Worm (Caenorhabditis elegans) whole organism, L4 larva: ENCODE results near the gene K08E4.7.

ENCODE experiments used
- R02D3.7 ChIP-seq: fragments of 150-350 bp; sonication (generic microtip); optimal IDR thresholded peaks from 3 replicates; lab custom pipeline; 2014; ENCODE audit warnings: missing biosample characterization, missing genetic modification characterization
- ama-1 ChIP-seq: fragments of 150-350 bp; optimal IDR thresholded peaks from 2 replicates; lab custom pipeline; 2014; ENCODE audit warnings: inconsistent platforms, mixed read lengths
- ceh-82 ChIP-seq: sonication (generic microtip); optimal IDR thresholded peaks from 2 replicates; lab custom pipeline; 2017; ENCODE audit warnings: missing biosample characterization, missing genetic modification characterization
- egl-43 ChIP-seq: fragments of 200-800 bp; sonication (Bioruptor generic); IDR thresholded peaks from 2 replicates; pipeline ENCODE4 v1.3.6; 2022; ENCODE audit warnings: missing genetic modification reagents, missing genetic modification characterization, missing compliant biosample characterization
- hmg-1.1 ChIP-seq: fragments of 200-800 bp; sonication (Bioruptor generic); IDR thresholded peaks from 2 replicates; pipeline ENCODE4 v1.3.6; 2022; ENCODE audit warnings: missing genetic modification reagents, missing genetic modification characterization, missing compliant biosample characterization
- lsy-2 ChIP-seq, 2 experiments: fragments of 150-350 bp in 1 of 2; sonication (generic microtip) in 1 of 2; optimal IDR thresholded peaks; 2 replicates each; lab custom pipeline; 2014 to 2017; ENCODE audit warnings: missing biosample characterization in 2 of 2, missing genetic modification characterization in 2 of 2
- nhr-11 ChIP-seq: fragments of 150-350 bp; optimal IDR thresholded peaks from 2 replicates; lab custom pipeline; 2014; ENCODE audit warnings: missing biosample characterization, missing genetic modification characterization
- unc-130 ChIP-seq: sonication (generic microtip); optimal IDR thresholded peaks from 2 replicates; lab custom pipeline; 2016; ENCODE audit warnings: missing genetic modification reagents, missing genetic modification characterization, missing compliant biosample characterization

ce11 chrIV:12046524-12047203, 28.9 kb upstream of the K08E4.7 start, which contains the start of gene T12G3.2:
- no peak for TF ChIP-seq hmg-1.1
- peak in 1 of 2 experiments; percentile 35 for TF ChIP-seq lsy-2 (tag; optimal IDR thresholded peaks at IDR 0.05; lab: Kevin White, UChicago)
- TF ChIP-seq ceh-82 (tag; lab: Kevin White, UChicago), result no peak
- no peak for TF ChIP-seq ama-1
- no peak for TF ChIP-seq egl-43 (GFP tag; lab: Robert Waterston, UW)
- no peak for TF ChIP-seq R02D3.7 (tag; lab: Kevin White, UChicago)
- TF ChIP-seq nhr-11 (tag; lab: Kevin White, UChicago), result no peak
- no peak for TF ChIP-seq unc-130 (GFP tag; lab: Kevin White, UChicago)
